Fruit fly (Drosophila melanogaster): Measurements from ENCODE around the gene CG32102.
A peak's percentile ranks its signal among the peaks of the same experiment; 100 is the strongest.

Gene CG32102

DNA sequence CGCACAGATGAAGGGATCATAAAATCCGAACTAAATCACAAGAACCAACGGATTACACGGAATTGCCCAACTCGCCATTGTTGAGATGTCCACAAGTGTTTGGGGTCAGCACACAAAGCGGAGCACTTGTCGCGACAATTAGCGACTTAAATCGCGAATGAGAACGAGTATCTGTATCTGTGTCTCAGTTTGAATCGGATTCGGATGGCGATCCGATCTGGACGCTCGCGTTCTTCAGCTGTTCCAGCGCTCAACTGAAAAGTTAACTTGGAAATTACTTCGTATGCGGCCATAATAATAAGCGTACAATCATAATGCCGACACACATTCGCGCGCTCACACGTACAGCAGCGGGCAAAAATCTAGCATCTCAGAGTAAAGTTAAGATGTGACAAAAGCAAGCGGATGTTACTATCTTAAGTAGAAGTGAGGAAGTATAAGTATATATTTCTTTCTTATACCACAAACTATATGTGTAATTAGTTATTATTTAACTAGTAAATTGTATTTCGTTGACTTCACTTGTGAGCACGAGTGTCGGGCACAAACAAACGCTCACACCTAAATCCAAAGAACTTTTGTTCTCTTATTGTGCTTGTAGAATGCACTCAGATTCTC lies 20.9 kb upstream of the CG32102 start, which contains the start of gene CG10660:
CG10660 (minus strand) TSS at position 259 of the 618 bp plus-strand sequence.
- TF ChIP-seq CG17801 (GFP tag; optimal IDR thresholded peaks at IDR 0.05; ENCODE audit: partially characterized antibody): peak; percentile 86

DNA sequence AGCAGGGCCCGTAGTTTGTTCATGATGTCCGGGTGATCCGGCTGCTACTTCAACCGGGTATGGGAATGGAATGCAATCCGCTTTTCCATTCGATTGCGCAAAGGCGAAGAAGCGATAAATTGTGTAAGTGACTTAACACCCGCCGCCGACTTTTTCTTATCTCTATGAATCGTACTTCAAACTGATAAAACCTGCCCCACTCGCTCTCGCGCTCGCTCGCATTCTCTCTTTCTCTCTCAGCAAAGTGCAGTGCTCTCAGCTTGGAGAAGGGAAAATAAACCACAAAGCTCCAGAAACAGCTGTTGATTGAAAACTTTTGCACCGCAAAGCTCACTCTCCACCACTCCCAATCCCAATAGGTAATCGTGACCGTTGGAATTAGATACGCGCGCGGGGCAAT lies 20.4 kb upstream of the CG32102 start:
- no peak for TF ChIP-seq CG17801 (GFP tag; optimal IDR thresholded peaks at IDR 0.05; ENCODE audit: partially characterized antibody)

DNA sequence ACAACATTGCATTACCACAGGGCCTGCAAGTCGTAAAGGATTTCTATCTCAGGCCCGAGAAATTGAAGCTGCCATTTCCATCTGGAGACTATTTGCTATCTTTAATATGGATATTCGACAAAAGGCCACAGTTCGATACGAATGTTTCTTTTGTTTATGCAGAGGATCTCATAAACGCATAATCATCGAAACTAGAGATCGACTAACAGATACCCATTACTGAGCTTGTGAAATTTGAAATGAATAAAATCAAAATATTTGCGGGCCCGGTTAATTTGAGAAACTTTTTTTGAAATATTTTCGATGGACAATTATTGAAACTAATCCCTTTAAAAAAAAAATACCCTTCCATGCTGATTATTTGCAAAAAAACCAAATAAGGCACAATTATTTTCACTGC lies 16.6 kb upstream of the CG32102 start:
- TF ChIP-seq CG17801 (GFP tag; optimal IDR thresholded peaks at IDR 0.05; ENCODE audit: partially characterized antibody): no peak

DNA sequence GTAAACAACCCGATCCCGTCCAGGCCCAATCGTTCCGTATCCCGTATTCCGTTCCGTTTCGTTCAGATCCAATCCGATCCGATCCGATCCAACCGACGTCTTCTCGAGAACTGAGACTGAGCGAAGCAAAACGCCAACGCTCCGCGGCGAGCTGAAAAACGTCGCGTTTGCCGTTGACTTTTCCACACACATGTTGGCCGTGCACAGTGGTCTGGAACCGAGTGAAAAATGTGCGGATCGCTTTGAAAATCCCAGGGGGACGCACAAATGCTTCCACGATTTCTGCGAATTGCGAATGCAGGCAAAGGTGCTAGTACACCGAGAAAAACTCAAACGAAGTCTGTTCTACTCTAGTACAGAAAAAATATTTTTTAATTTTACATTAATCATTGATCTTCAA lies 15.4 kb upstream of the CG32102 start, which contains the start of gene CG10663:
CG10663 (minus strand) TSS at position 88 of the 400 bp plus-strand sequence.
- TF ChIP-seq CG17801 (GFP tag; optimal IDR thresholded peaks at IDR 0.05; ENCODE audit: partially characterized antibody): no peak

DNA sequence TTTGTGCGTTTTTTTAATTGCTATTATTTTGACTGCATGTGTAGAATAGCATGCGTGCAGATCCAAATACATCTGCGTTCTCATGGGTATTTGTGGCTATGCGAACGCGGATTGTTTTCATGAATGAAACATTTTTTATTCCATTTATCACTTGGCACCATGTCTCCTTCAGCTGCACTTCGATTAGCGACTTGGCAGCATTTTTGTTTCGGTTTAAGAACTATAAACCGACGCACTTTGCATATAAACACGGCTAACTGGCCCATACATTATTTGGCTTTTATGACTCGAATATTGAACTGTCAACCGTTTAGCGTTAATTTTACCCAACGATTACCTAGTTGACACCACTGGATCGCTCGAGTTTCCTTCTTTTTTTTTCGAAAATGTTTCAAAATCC lies 14.9 kb upstream of the CG32102 start:
- no peak for TF ChIP-seq CG17801 (GFP tag; optimal IDR thresholded peaks at IDR 0.05; ENCODE audit: partially characterized antibody)

DNA sequence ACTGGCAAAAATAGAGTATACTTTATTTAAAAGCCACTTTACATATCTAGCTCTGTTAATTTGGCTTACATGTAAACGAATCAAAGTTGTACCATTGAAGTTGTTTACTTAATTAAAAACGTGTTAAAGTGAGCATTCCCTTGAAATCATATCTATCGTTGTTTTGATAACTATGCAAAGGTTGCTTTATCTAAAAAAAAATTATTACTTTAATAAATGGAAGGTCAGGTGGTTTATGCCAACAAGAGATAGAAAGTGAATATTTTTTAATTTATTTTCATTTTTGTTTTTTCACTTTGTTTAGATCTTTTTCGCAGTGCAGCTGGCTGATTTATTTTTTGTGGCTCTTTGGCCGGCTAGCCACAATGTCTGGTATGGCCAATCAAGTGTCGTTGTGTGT lies 13.3 kb upstream of the CG32102 start:
- peak; percentile 17 for TF ChIP-seq CG17801 (GFP tag; optimal IDR thresholded peaks at IDR 0.05; ENCODE audit: partially characterized antibody)

DNA sequence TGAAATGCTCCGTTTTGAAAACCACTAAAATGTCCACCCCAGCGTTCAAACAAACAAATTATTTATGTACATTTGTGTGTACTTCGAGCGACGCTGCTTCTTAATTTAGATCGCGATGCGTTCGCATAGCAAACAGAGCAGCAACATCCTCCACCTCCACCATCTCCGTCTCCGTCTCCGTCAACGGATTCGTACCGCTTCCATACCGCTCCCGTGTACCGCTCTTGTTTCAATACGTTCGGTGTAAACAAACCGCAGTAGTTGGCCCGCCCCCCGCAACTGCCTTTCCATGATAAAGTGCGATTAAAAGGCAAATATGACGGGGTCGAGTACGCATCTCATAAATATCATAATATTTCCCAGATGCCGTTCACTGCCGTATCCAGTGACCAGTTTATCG lies 12.7 kb upstream of the CG32102 start, which contains the start of gene CG33725:
CG33725 (plus strand) TSS at position 364 of the 400 bp plus-strand sequence.
- TF ChIP-seq CG17801 (GFP tag; optimal IDR thresholded peaks at IDR 0.05; ENCODE audit: partially characterized antibody): no peak

DNA sequence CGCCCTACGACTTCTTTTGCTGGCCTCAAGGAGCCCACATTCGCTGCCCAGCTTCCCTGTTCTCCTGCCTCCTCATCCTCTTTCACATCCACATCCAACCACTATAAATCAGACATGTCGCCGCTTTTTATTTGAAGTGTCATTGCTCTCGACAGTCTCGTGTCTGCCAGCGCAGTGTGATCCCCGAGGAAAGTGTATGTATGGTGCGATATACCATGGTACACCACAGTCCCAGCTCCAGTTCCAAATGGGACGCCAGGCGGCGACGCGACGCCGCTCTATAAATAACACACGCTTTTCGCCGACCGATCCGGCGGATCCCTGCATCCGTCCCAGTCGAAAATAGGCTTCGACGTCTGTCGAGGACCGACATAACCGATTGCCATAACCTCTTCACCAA lies 8.6 kb upstream of the CG32102 start:
- no peak for TF ChIP-seq CG17801 (GFP tag; optimal IDR thresholded peaks at IDR 0.05; ENCODE audit: partially characterized antibody)

DNA sequence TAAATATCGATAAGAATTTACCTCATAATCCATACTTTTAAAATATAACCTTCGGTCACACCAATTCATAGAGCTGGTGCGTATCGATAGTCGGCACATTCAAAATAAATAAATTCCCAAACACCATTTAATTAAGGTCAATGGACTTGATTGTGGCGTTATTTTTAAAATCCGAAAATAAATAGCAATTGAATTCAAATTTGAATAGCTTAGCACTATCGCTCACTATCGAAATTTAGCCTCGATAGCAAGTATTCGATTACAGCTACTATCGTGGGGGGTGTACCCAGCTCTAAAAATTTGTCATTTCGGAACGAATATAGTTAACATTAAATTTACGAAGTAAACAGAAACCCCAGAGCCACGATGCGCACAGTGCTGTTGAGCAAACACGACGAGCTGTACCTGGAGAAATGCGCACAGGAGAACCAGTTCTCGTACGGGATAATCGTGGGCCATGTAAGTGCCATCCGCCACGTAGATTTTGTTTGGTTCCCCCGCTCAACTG lies 1.9 kb upstream of the CG32102 start, which contains the start of gene CG10616:
CG10616 (plus strand) TSS at position 258 of the 508 bp plus-strand sequence.
- no peak for TF ChIP-seq CG17801 (GFP tag; optimal IDR thresholded peaks at IDR 0.05; ENCODE audit: partially characterized antibody)

DNA sequence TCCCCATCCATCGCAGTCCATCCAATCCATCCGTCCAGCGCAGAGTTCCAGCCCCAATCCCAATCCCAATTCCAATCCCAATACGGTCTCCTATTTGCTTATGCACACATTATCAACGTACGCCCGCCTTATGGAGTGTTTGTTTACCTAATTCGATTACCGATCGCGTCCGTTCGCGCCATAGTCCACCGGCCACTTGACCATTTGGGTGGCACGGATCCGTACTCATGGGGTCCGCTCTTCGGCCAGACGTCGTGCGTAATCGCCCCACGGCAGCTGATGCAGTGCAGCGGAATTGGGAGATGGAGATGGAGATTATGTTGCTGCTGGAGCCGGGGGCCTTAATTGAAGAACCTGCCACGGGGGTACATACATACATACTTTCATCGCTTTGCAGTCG lies 925 bp upstream of the CG32102 start:
- no peak for TF ChIP-seq CG17801 (GFP tag; optimal IDR thresholded peaks at IDR 0.05; ENCODE audit: partially characterized antibody)

DNA sequence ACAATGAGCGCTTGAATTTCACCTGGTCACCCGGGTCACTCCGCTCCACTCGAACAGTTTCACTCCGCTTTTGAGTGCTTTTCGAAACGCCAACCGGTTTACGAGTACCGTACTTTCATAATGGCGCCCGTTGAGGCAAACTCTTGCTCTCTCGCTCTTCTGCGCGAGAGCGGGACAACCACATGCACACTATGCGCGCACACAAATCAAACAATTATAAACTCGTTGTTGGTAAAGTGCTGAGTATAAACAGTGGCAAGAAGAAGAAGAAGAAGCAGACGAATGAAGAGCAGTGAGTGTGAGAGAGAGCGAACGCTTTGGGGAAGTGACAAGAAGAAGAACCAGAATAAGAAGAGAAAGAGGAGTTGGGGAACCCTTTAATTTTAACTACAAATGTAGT lies 1.6 kb downstream of the CG32102 start, which contains the start of gene eyg:
eyg (minus strand) TSS at position 6 of the 400 bp plus-strand sequence.
- TF ChIP-seq CG17801 (GFP tag; optimal IDR thresholded peaks at IDR 0.05; ENCODE audit: partially characterized antibody): no peak

DNA sequence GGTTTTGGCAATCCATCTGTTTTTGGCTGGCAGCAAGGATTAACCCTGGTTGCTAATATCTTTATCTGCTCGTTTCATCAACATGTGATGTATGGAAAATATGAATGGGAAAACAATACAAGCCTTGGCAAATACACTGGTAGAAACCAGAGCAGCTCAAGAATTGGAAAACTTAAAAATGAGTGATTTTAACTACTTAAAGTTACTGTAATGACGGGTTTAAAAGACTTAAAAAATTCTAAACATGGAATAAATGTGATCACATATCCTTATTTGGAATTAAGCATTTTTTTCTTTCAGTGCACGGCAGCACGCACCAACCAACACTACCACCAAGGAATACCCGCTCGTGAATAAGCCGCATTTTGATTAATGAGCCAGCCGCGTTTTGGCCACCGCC lies 4.4 kb downstream of the CG32102 start:
- no peak for TF ChIP-seq CG17801 (GFP tag; optimal IDR thresholded peaks at IDR 0.05; ENCODE audit: partially characterized antibody)

DNA sequence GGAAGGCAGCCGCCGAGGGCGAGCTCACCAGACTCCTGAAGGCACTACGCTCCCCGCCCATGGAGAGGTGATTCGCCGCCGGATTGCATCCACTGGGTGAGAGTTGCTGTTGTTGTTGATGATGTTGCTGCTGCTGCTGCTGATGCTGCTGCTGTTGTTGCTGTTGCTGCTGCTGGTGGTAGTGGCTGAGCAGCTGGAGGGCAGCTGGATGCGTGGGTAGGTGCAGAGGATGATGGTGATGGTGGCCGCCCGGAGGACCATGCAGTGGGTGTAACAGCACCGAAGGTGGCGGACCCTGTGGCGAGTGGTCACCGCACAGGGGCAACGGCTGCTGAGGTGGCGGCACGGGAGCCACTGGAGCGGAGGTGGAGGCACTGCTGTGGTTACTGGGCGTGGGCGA lies 6.0 kb downstream of the CG32102 start:
- TF ChIP-seq CG17801 (GFP tag; optimal IDR thresholded peaks at IDR 0.05; ENCODE audit: partially characterized antibody): no peak

DNA sequence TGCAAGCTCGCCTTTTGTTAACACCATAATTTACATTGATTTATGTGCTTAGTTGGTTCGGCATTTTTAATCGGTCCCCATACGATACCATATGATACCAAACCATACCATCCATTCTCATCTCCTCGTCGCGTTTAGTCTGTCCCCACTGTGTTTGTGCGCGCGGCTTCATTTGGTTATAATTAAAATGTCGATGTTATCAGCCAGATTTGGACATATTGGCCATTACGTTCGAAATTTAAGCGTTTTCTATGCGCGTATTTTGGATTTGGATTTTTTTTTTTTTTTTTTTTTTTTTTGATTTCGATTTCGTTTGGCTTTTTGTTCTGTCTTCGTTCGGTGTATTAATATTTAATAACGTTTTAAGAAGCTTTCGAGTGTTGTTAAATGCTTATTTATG lies 7.6 kb downstream of the CG32102 start:
- no peak for TF ChIP-seq CG17801 (GFP tag; optimal IDR thresholded peaks at IDR 0.05; ENCODE audit: partially characterized antibody)

DNA sequence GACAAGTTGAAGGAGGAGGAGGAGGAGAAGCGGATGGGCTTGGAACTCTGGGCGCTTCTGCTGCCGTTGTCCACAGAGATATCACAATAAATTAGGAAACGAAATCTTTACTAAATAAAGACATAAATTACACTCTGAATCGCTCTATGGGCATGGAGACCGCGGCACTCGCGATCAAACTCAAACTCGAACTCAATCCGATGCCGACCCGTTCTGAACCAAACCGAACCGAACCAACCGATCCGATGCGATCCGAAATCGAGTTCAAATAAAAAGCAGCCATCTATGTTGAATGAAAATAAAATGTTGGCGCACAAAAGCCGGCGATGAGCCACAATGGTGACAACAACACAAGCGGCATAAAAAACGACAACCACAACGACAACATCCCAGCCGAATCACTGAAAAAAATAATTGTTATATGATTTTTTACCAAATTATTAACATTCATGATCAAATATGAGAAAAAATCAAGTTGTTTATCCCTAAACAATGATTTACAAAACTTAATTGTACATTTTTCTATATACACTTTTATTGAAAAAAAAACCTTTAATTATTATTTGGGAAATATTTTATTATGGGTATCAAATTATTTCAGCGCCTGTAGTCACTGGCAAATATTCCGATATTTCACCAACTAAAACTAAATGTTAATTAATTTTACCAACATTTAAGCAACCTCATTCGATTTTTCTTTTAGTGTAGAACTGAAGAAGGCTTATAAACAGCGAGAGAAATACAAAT lies 12.5 kb downstream of the CG32102 start:
- no peak for TF ChIP-seq CG17801 (GFP tag; optimal IDR thresholded peaks at IDR 0.05; ENCODE audit: partially characterized antibody)

DNA sequence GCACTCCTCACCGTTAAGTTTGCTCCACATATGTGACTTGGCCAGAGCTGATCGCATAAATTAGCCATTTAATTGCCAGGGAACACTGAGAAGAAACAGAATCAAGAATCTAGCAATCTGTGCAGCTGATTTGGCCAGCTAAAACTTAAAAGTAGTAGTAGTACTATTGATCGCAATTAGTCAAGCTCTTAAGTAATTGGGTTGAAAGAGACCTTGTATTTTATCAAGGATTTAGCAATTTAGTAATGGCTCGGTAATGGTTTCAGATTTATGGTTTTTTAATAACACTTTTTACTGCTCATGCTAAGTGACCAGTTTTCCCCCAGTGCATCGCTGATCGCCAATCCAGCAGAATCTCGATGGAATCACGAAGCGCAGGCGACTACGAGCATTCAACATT lies 14.6 kb downstream of the CG32102 start:
- no peak for TF ChIP-seq CG17801 (GFP tag; optimal IDR thresholded peaks at IDR 0.05; ENCODE audit: partially characterized antibody)
